Worm (Caenorhabditis elegans): ENCODE results near the gene col-119.

col-119 gene

DNA sequence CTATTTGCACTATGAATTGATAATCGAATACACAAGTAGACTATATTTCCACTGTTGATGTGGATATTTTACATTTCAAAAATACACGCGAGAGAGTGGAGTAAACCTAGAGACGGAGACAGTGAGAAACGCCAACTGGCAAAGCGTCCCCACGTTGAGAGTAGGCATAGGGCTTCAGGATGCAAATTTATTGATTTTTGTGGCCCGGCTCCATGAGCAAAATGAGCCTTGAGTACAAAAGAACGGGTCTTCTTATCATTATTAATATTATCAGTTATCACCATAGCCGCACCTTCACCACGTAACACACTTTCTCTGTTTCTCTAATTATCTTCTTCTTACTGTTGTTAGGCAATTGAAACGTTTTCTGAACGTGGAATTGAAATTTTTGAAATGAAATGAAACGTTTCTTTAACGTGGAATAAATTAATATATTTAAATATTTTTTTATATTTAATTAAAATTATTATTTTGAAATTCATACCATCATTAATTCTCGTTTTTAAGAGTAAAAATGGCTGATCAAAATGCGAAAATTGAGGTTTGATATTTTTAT, 7.2 kb upstream of the col-119 start, which contains the start of gene bre-1:
Gene bre-1, plus strand, starts transcription at position 506 of the 556 bp plus-strand sequence.
- TF ChIP-seq fos-1 (tag; optimal IDR thresholded peaks at IDR 0.05): peak; percentile 30
- TF ChIP-seq nhr-77 (tag; optimal IDR thresholded peaks at IDR 0.05): no peak
- TF ChIP-seq crh-2 (tag; optimal IDR thresholded peaks at IDR 0.05): peak; percentile 69
- peak; percentile 34 for TF ChIP-seq C34F6.9 (tag; optimal IDR thresholded peaks at IDR 0.05)
- no peak for TF ChIP-seq unc-55 (GFP tag; optimal IDR thresholded peaks at IDR 0.05)
- peak; percentile 24 for TF ChIP-seq sma-9 (GFP tag; optimal IDR thresholded peaks at IDR 0.05)
- TF ChIP-seq sma-9 (tag; optimal IDR thresholded peaks at IDR 0.05): no peak

DNA sequence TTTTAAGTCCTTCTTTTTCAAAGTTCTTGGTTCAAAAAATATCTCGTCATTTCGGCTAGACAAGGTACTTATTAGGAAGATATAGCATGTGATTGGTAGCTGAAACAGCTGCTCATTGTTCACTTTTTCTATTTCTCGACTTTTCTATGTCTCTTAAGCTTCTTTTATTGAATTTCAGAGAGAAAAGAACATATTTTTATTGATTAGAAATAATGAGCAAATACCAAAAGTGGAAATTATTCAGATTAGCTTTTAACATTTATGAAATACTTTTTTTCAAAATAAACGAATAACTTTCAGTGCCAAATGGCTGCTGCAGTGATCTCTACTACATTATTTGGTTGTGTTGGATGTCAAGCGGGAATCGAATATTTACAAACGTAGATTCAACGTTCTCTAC, 5.0 kb upstream of the col-119 start, which contains the start of gene nstp-1:
Gene nstp-1, plus strand, starts transcription at position 301 of the 400 bp plus-strand sequence.
- TF ChIP-seq egl-27 (tag; optimal IDR thresholded peaks at IDR 0.05) (no peak), skn-1 (tag; optimal IDR thresholded peaks at IDR 0.05) (no peak), F13H6.1 (tag; optimal IDR thresholded peaks at IDR 0.05) (no peak), ZK546.5 (tag; optimal IDR thresholded peaks at IDR 0.05) (no peak), ama-1 (optimal IDR thresholded peaks at IDR 0.05) (no peak), alr-1 (tag; optimal IDR thresholded peaks at IDR 0.05) (no peak), lin-11 (tag; optimal IDR thresholded peaks at IDR 0.05) (no peak), blmp-1 (tag; optimal IDR thresholded peaks at IDR 0.05; ENCODE audit: insufficient read depth) (no peak), crh-2 (tag; optimal IDR thresholded peaks at IDR 0.05) (no peak), nhr-11 (tag; optimal IDR thresholded peaks at IDR 0.05) (no peak), nhr-237 (tag; optimal IDR thresholded peaks at IDR 0.05) (no peak)

DNA sequence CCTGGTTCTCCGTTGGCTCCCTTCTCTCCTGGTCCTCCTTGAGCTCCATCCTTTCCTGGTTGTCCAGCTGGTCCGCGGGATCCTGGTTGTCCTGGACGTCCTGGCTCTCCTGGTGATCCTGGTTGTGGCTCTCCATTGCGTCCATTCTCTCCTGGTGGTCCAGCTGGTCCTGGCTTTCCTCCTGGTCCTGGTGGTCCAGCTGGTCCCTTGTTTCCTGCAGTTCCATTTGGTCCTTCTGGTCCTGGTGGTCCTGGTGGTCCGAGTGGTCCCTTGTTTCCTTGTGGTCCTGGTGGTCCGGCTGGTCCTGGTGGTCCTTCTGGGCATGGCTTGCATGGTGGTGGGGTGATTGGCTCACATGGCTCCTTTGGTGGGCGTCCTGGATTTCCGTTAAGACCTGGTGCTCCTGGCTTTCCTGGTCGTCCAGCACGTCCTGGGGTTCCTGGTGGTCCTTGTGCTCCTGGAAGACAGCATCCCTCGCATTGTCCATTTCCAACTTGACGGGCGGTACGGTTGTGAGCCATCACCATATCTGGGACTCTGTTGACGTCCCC, 458 bp downstream of the col-119 start:
- no peak for TF ChIP-seq nhr-12 (tag; optimal IDR thresholded peaks at IDR 0.05)
- no peak for TF ChIP-seq ZK546.5 (tag; optimal IDR thresholded peaks at IDR 0.05)
- no peak for TF ChIP-seq lin-11 (tag; optimal IDR thresholded peaks at IDR 0.05)

DNA sequence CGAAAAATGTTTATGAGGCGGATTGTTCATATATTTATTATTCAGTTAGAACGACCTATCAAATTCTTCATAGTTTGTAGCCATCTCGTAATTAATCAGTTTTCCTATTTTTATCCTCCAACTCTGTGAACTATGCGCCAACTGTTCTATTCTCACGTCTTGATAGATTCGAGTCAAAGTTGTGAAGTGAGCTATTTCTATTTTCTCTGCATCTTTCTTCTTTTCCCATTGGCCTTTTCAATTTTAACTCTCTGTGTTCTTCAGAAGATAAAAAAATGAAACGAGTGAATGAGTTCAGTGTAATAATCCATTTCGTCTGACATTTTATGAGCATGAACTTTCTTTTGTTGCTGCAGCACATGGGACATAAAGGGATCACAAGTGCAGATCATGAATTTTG, 1.5 kb downstream of the col-119 start:
- TF ChIP-seq ama-1 (optimal IDR thresholded peaks at IDR 0.05) (no peak), ZK546.5 (tag; optimal IDR thresholded peaks at IDR 0.05) (no peak), ztf-1 (GFP tag; conservative IDR thresholded peaks at IDR 0.05) (no peak), unc-39 (tag; optimal IDR thresholded peaks at IDR 0.05) (no peak), aly-2 (tag; optimal IDR thresholded peaks at IDR 0.05) (no peak), C34F6.9 (tag; optimal IDR thresholded peaks at IDR 0.05) (peak; percentile 32), nhr-10 (tag; optimal IDR thresholded peaks at IDR 0.05) (no peak), unc-62 (GFP tag; optimal IDR thresholded peaks at IDR 0.05) (no peak), lsy-2 (tag; optimal IDR thresholded peaks at IDR 0.05) (peak in 1 of 2 experiments; percentile 61), nhr-129 (tag; optimal IDR thresholded peaks at IDR 0.05) (peak; percentile 39), nhr-11 (tag; optimal IDR thresholded peaks at IDR 0.05) (no peak), Y55F3AM.14 (GFP tag; optimal IDR thresholded peaks at IDR 0.05) (no peak), ztf-11 (tag; optimal IDR thresholded peaks at IDR 0.05) (no peak), nhr-12 (tag; optimal IDR thresholded peaks at IDR 0.05) (no peak), elt-3 (tag; optimal IDR thresholded peaks at IDR 0.05) (no peak), nhr-237 (tag; optimal IDR thresholded peaks at IDR 0.05) (no peak), ztf-4 (tag; optimal IDR thresholded peaks at IDR 0.05) (peak; percentile 27), sma-9 (GFP tag; optimal IDR thresholded peaks at IDR 0.05) (peak; percentile 48), sma-9 (tag; optimal IDR thresholded peaks at IDR 0.05) (no peak), nhr-21 (tag; optimal IDR thresholded peaks at IDR 0.05) (no peak), F13H6.1 (tag; optimal IDR thresholded peaks at IDR 0.05) (peak; percentile 42)

DNA sequence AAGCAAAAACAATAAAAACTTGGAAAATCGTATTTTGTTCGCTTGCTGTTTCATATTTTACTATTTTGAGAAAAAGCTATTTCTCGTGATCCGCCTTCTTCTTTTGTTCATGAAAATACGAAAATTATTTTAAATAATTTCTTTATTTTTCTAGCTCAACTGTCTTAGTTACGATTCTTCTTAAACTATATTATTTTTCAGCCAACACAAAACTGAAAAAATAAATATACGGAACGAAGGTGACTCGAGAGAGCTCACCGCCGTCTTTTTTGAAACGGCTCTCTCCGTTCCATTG, 4.3 kb downstream of the col-119 start, which contains the start of gene pdzd-8:
Gene pdzd-8, plus strand, starts transcription at position 196 of the 295 bp plus-strand sequence.
- no peak for TF ChIP-seq nhr-21 (tag; optimal IDR thresholded peaks at IDR 0.05)
- no peak for TF ChIP-seq elt-3 (tag; optimal IDR thresholded peaks at IDR 0.05)
- TF ChIP-seq nhr-25 (tag; optimal IDR thresholded peaks at IDR 0.05): no peak
- TF ChIP-seq lin-39 (tag; optimal IDR thresholded peaks at IDR 0.05): no peak
- TF ChIP-seq nhr-77 (tag; optimal IDR thresholded peaks at IDR 0.05): no peak
- TF ChIP-seq skn-1 (tag; optimal IDR thresholded peaks at IDR 0.05): no peak
- TF ChIP-seq nhr-12 (tag; optimal IDR thresholded peaks at IDR 0.05): no peak
- no peak for TF ChIP-seq nhr-11 (tag; optimal IDR thresholded peaks at IDR 0.05)
- TF ChIP-seq ceh-16 (tag; optimal IDR thresholded peaks at IDR 0.05): no peak
- no peak for TF ChIP-seq ZK546.5 (tag; optimal IDR thresholded peaks at IDR 0.05)
- no peak for TF ChIP-seq unc-55 (GFP tag; optimal IDR thresholded peaks at IDR 0.05)
- no peak for TF ChIP-seq elt-1 (tag; optimal IDR thresholded peaks at IDR 0.05)
- TF ChIP-seq sma-3 (GFP tag; optimal IDR thresholded peaks at IDR 0.05): no peak
- no peak for TF ChIP-seq nhr-237 (tag; optimal IDR thresholded peaks at IDR 0.05)
- TF ChIP-seq unc-39 (tag; optimal IDR thresholded peaks at IDR 0.05): no peak
- no peak for TF ChIP-seq aly-2 (tag; optimal IDR thresholded peaks at IDR 0.05)
- TF ChIP-seq egl-27 (tag; optimal IDR thresholded peaks at IDR 0.05): no peak
- no peak for TF ChIP-seq ztf-4 (tag; optimal IDR thresholded peaks at IDR 0.05)
